Worm (Caenorhabditis elegans) whole organism, L2 larva: ENCODE data around the gene rer-1.

Source experiments
- R02D3.7 ChIP-seq: fragments of 150-350 bp; optimal IDR thresholded peaks from 2 replicates; lab custom pipeline; 2014; ENCODE audit warnings: missing biosample characterization, missing genetic modification characterization
- Y55F3AM.14 ChIP-seq: fragments of 200-800 bp; sonication (Bioruptor generic); optimal IDR thresholded peaks from 2 replicates; lab custom pipeline; 2018; ENCODE audit warnings: mild to moderate bottlenecking, missing genetic modification characterization, missing compliant biosample characterization
- ZK546.5 ChIP-seq: sonication (generic microtip); optimal IDR thresholded peaks from 2 replicates; lab custom pipeline; 2017; ENCODE audit warnings: missing biosample characterization, missing genetic modification characterization
- alr-1 ChIP-seq: fragments of 150-350 bp; optimal IDR thresholded peaks from 2 replicates; lab custom pipeline; 2014; ENCODE audit warnings: missing biosample characterization, missing genetic modification characterization
- aly-2 ChIP-seq: fragments of 150-350 bp; optimal IDR thresholded peaks from 2 replicates; lab custom pipeline; 2014; ENCODE audit warnings: missing biosample characterization, missing genetic modification characterization
- ama-1 ChIP-seq: fragments of 150-350 bp; optimal IDR thresholded peaks from 2 replicates; lab custom pipeline; 2018; ENCODE audit warnings: inconsistent platforms
- blmp-1 ChIP-seq: sonication (generic microtip); optimal IDR thresholded peaks from 2 replicates; lab custom pipeline; 2017; ENCODE audit warnings: missing genetic modification characterization, mild to moderate bottlenecking, missing compliant biosample characterization, antibody characterized with exemption, moderate library complexity; ENCODE audit not compliant: insufficient read depth
- ceh-16 ChIP-seq: fragments of 150-350 bp; optimal IDR thresholded peaks from 2 replicates; lab custom pipeline; 2014; ENCODE audit warnings: missing biosample characterization, missing genetic modification characterization
- crh-2 ChIP-seq: sonication (generic microtip); optimal IDR thresholded peaks from 2 replicates; lab custom pipeline; 2017; ENCODE audit warnings: missing biosample characterization, missing genetic modification characterization
- egl-27 ChIP-seq: sonication (generic microtip); optimal IDR thresholded peaks from 3 replicates; lab custom pipeline; 2017; ENCODE audit warnings: missing biosample characterization, missing genetic modification reagents, missing genetic modification characterization
- elt-3 ChIP-seq: sonication (generic microtip); optimal IDR thresholded peaks from 2 replicates; lab custom pipeline; 2017; ENCODE audit warnings: missing biosample characterization, missing genetic modification characterization
- gmeb-1 ChIP-seq: fragments of 150-350 bp; optimal IDR thresholded peaks from 2 replicates; lab custom pipeline; 2014; ENCODE audit warnings: missing biosample characterization, missing genetic modification characterization
- lin-13 ChIP-seq: fragments of 150-350 bp; optimal IDR thresholded peaks from 2 replicates; lab custom pipeline; 2014; ENCODE audit warnings: missing biosample characterization, missing genetic modification reagents, missing genetic modification characterization
- lin-39 ChIP-seq: fragments of 150-350 bp; optimal IDR thresholded peaks from 2 replicates; lab custom pipeline; 2014; ENCODE audit warnings: missing biosample characterization, missing genetic modification reagents, missing genetic modification characterization
- lsy-2 ChIP-seq, 2 experiments: fragments of 150-350 bp in 1 of 2; sonication (generic microtip) in 1 of 2; optimal IDR thresholded peaks; 2 replicates each; lab custom pipeline; 2014 to 2017; ENCODE audit warnings: missing biosample characterization in 2 of 2, missing genetic modification characterization in 2 of 2
- mab-5 ChIP-seq: fragments of 150-350 bp; optimal IDR thresholded peaks from 2 replicates; lab custom pipeline; 2014; ENCODE audit warnings: missing biosample characterization, missing genetic modification characterization
- mbf-1 ChIP-seq: sonication (generic microtip); optimal IDR thresholded peaks from 2 replicates; lab custom pipeline; 2017; ENCODE audit warnings: missing biosample characterization, missing genetic modification characterization
- nhr-10 ChIP-seq: sonication (generic microtip); optimal IDR thresholded peaks from 2 replicates; lab custom pipeline; 2017; ENCODE audit warnings: missing biosample characterization, missing genetic modification characterization
- nhr-11 ChIP-seq: fragments of 150-350 bp; optimal IDR thresholded peaks from 2 replicates; lab custom pipeline; 2014; ENCODE audit warnings: missing biosample characterization, missing genetic modification characterization
- nhr-129 ChIP-seq: fragments of 150-350 bp; optimal IDR thresholded peaks from 2 replicates; lab custom pipeline; 2014; ENCODE audit warnings: missing biosample characterization, missing genetic modification characterization
- nhr-21 ChIP-seq: fragments of 150-350 bp; optimal IDR thresholded peaks from 2 replicates; lab custom pipeline; 2014; ENCODE audit warnings: missing biosample characterization, missing genetic modification characterization
- nhr-23 ChIP-seq: fragments of 150-350 bp; optimal IDR thresholded peaks from 2 replicates; lab custom pipeline; 2014; ENCODE audit warnings: missing biosample characterization, missing genetic modification reagents, missing genetic modification characterization
- nhr-237 ChIP-seq: fragments of 150-350 bp; optimal IDR thresholded peaks from 2 replicates; lab custom pipeline; 2014; ENCODE audit warnings: missing biosample characterization, missing genetic modification characterization
- nhr-25 ChIP-seq: fragments of 150-350 bp; sonication (generic microtip); optimal IDR thresholded peaks from 3 replicates; lab custom pipeline; 2014; ENCODE audit warnings: missing biosample characterization, missing genetic modification characterization
- nhr-6 ChIP-seq: fragments of 150-350 bp; optimal IDR thresholded peaks from 2 replicates; lab custom pipeline; 2014; ENCODE audit warnings: missing biosample characterization, missing genetic modification characterization
- nhr-77 ChIP-seq: fragments of 150-350 bp; optimal IDR thresholded peaks from 2 replicates; lab custom pipeline; 2014; ENCODE audit warnings: missing biosample characterization, missing genetic modification characterization
- peb-1 ChIP-seq: fragments of 150-350 bp; optimal IDR thresholded peaks from 2 replicates; lab custom pipeline; 2014; ENCODE audit warnings: missing biosample characterization, missing genetic modification characterization
- sem-4 ChIP-seq: fragments of 150-350 bp; optimal IDR thresholded peaks from 2 replicates; lab custom pipeline; 2014; ENCODE audit warnings: missing biosample characterization, missing genetic modification reagents, missing genetic modification characterization
- skn-1 ChIP-seq: sonication (generic microtip); optimal IDR thresholded peaks from 2 replicates; lab custom pipeline; 2017; ENCODE audit warnings: missing biosample characterization, missing genetic modification characterization
- snpc-4 ChIP-seq: fragments of 150-350 bp; optimal IDR thresholded peaks from 2 replicates; lab custom pipeline; 2014; ENCODE audit warnings: missing biosample characterization, missing genetic modification characterization
- unc-55 ChIP-seq: fragments of 150-350 bp; sonication (generic microtip); optimal IDR thresholded peaks from 3 replicates; lab custom pipeline; 2014; ENCODE audit warnings: missing biosample characterization, missing genetic modification reagents, missing genetic modification characterization
- unc-62 ChIP-seq: fragments of 150-350 bp; optimal IDR thresholded peaks from 2 replicates; lab custom pipeline; 2014; ENCODE audit warnings: missing biosample characterization, missing genetic modification reagents, missing genetic modification characterization
- zag-1 ChIP-seq: fragments of 150-350 bp; optimal IDR thresholded peaks from 2 replicates; lab custom pipeline; 2014; ENCODE audit warnings: missing biosample characterization, missing genetic modification characterization
- ztf-11 ChIP-seq: sonication (generic microtip); optimal IDR thresholded peaks from 2 replicates; lab custom pipeline; 2017; ENCODE audit warnings: missing biosample characterization, missing genetic modification characterization
- ztf-4 ChIP-seq: fragments of 150-350 bp; optimal IDR thresholded peaks from 2 replicates; lab custom pipeline; 2014; ENCODE audit warnings: missing biosample characterization, missing genetic modification characterization

rer-1 gene

ce11 chrII:8825769-8826168, 14.6 kb downstream of the rer-1 start, which contains the start of gene nas-25:
TSS of gene nas-25 (plus strand) at chrII:8826069.
- TF ChIP-seq aly-2 (no peak), elt-3 (tag; lab: Kevin White, UChicago) (no peak), lsy-2 (tag; optimal IDR thresholded peaks at IDR 0.05; lab: Kevin White, UChicago) (no peak)

- TF ChIP-seq ceh-16 (tag; lab: Kevin White, UChicago) = no peak
- no peak for TF ChIP-seq crh-2 (tag; lab: Kevin White, UChicago)
- TF ChIP-seq nhr-11 = no peak
- no peak for TF ChIP-seq zag-1 (tag; lab: Kevin White, UChicago)
- TF ChIP-seq mbf-1 (tag; lab: Kevin White, UChicago) = no peak
- TF ChIP-seq lin-39 (tag; lab: Kevin White, UChicago) = no peak
- no peak for TF ChIP-seq gmeb-1 (tag; lab: Kevin White, UChicago)
- TF ChIP-seq ztf-11 = no peak
- TF ChIP-seq skn-1 = no peak
- no peak for TF ChIP-seq nhr-129 (tag; lab: Kevin White, UChicago)
- TF ChIP-seq unc-55 (GFP tag; lab: Kevin White, UChicago) = no peak
- TF ChIP-seq sem-4 (tag; lab: Kevin White, UChicago) = no peak
- TF ChIP-seq elt-3 (tag; lab: Kevin White, UChicago) = no peak
- TF ChIP-seq nhr-10 (tag; lab: Kevin White, UChicago) = no peak
- TF ChIP-seq peb-1 (tag; lab: Kevin White, UChicago) = no peak
- no peak for TF ChIP-seq aly-2
- TF ChIP-seq, all 48 proteins: peak for 0
Measured at ce11 chrII:8829189-8829588, 18.0 kb downstream of the rer-1 start, which contains the start of gene F46C5.2. TSS of gene F46C5.2 (minus strand) at chrII:8829289.

ce11 chrII:8830917-8831316, 19.7 kb downstream of the rer-1 start:
- TF ChIP-seq nhr-10 (tag; lab: Kevin White, UChicago) (no peak), egl-27 (no peak), nhr-11 (no peak), ZK546.5 (no peak), R02D3.7 (tag; lab: Kevin White, UChicago) (no peak), blmp-1 (no peak), nhr-77 (no peak), mab-5 (tag; lab: Kevin White, UChicago) (no peak), alr-1 (no peak), lsy-2 (tag; optimal IDR thresholded peaks at IDR 0.05; lab: Kevin White, UChicago) (no peak), nhr-6 (tag; lab: Kevin White, UChicago) (no peak), skn-1 (no peak), zag-1 (tag; lab: Kevin White, UChicago) (no peak), sem-4 (tag; lab: Kevin White, UChicago) (no peak), nhr-25 (no peak), mbf-1 (tag; lab: Kevin White, UChicago) (no peak), peb-1 (tag; lab: Kevin White, UChicago) (no peak)

ce11 chrII:8832941-8833340, 21.8 kb downstream of the rer-1 start:
- TF ChIP-seq snpc-4 = no peak
- TF ChIP-seq alr-1 = no peak
- no peak for TF ChIP-seq ztf-4
- TF ChIP-seq nhr-237 (tag; lab: Kevin White, UChicago) = no peak
- TF ChIP-seq unc-55 (GFP tag; lab: Kevin White, UChicago) = no peak
- no peak for TF ChIP-seq lsy-2 (tag; optimal IDR thresholded peaks at IDR 0.05; lab: Kevin White, UChicago)
- no peak for TF ChIP-seq skn-1
- TF ChIP-seq ama-1 (lab: Kevin White, UChicago) = no peak
- TF ChIP-seq unc-62 (GFP tag; lab: Kevin White, UChicago) = no peak
- no peak for TF ChIP-seq elt-3 (tag; lab: Kevin White, UChicago)
- TF ChIP-seq, all 48 proteins: peak for 0

- TF ChIP-seq unc-62 (GFP tag; lab: Kevin White, UChicago) (no peak), Y55F3AM.14 (GFP tag; lab: Kevin White, UChicago) (no peak), nhr-10 (tag; lab: Kevin White, UChicago) (no peak), lin-13 (GFP tag; lab: Kevin White, UChicago) (no peak), R02D3.7 (tag; lab: Kevin White, UChicago) (no peak), aly-2 (no peak), nhr-21 (tag; lab: Kevin White, UChicago) (no peak), nhr-23 (tag; lab: Kevin White, UChicago) (no peak), nhr-6 (tag; lab: Kevin White, UChicago) (no peak)
Measured at ce11 chrII:8835857-8836256, 24.7 kb downstream of the rer-1 start, which contains the start of gene F46C5.4. TSS of gene F46C5.4 (plus strand) at chrII:8836078.
